Worm (Caenorhabditis elegans) whole organism, mixed stage, embryonic: ENCODE measurements around the gene str-14.

ENCODE experiments used
- flh-1 ChIP-seq: fragments of 200-800 bp; sonication (Bioruptor generic); optimal IDR thresholded peaks from 2 replicates; lab custom pipeline; 2018; ENCODE audit warnings: mild to moderate bottlenecking, missing genetic modification characterization, moderate library complexity, missing compliant biosample characterization
- nhr-12 ChIP-seq: fragments of 150-350 bp; optimal IDR thresholded peaks from 2 replicates; lab custom pipeline; 2014; ENCODE audit warnings: missing biosample characterization, missing genetic modification characterization
- nhr-237 ChIP-seq: fragments of 150-350 bp; optimal IDR thresholded peaks from 2 replicates; lab custom pipeline; 2014; ENCODE audit warnings: missing biosample characterization, missing genetic modification characterization
- pha-4 ChIP-seq: fragments of 150-350 bp; optimal IDR thresholded peaks from 2 replicates; lab custom pipeline; 2018; ENCODE audit warnings: missing biosample characterization, missing genetic modification reagents, missing genetic modification characterization

DNA sequence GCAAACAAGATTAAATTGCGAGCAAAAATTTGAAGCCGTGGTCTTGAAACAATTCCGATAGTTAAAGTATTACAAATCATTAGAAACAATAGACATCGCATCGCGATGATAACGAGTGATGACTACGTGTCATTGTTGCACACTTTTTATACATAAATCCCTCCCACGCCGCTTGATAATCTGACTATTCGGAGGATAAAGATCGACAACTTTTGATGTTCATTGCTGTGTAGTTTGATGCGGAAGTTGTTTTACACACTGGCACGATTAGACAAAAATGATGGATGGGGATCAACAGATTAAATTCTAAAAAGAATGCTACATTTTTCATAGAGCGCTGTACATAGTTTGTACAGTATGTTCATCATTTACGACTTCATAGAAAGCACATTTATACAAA, 24.3 kb upstream of the str-14 start, which contains the start of gene T08G3.11:
- TF ChIP-seq nhr-12 (tag; lab: Kevin White, UChicago) = no peak
- no peak for TF ChIP-seq pha-4 (tag; lab: Kevin White, UChicago)
- no peak for TF ChIP-seq flh-1 (GFP tag; lab: Kevin White, UChicago)
- no peak for TF ChIP-seq nhr-237 (tag; lab: Kevin White, UChicago)
